Worm (Caenorhabditis elegans): ENCODE results near the gene dmd-3.

DNA sequence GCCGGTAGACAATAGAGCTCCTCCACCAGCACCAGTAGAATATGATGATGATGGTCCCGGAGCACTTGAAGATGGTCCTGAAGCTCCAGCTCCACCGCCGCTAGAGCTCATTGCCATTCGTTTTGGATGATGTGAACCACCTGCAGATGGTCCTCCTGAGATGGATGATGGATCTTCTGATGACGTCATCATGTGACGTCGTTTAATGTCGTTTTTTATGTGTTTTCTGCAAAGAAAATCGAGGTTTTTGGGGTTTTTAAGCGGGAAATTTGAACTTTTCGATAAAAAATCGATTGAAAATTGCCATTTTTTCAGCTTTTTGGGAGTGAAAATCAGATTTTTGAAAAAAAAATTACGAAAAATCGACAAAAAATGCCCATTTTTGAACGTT, 18.9 kb downstream of the dmd-3 start:
- TF ChIP-seq fkh-10 (GFP tag; optimal IDR thresholded peaks at IDR 0.05) (no peak), ama-1 (optimal IDR thresholded peaks at IDR 0.05) (no peak), nhr-11 (tag; optimal IDR thresholded peaks at IDR 0.05) (no peak), snpc-4 (tag; optimal IDR thresholded peaks at IDR 0.05) (no peak), ztf-11 (tag; optimal IDR thresholded peaks at IDR 0.05) (no peak), tbx-2 (tag; optimal IDR thresholded peaks at IDR 0.05) (no peak)
